Comparison of ENCODE assay signal across 4 worm cellular contexts in genomic region chrV:13043195-13043762, ce11.
TF ChIP-seq lines count a peak whose summit lies in the region.

Gene lap-2 (plus strand): TSS chrV:13043712.

TF ChIP-seq in whole organism, L1 larva, 84 proteins besides CTCF, POLR2A, EP300 and RAD21 (continued from another document and continues in another):
- peak; percentile 21 for TF ChIP-seq pqm-1 (tag; optimal IDR thresholded peaks at IDR 0.05; lab: Kevin White, UChicago)
- no peak for TF ChIP-seq C04F5.9 (tag; optimal IDR thresholded peaks at IDR 0.05; lab: Kevin White, UChicago)
- TF ChIP-seq mef-2 (tag; optimal IDR thresholded peaks at IDR 0.05; lab: Kevin White, UChicago) = no peak
- TF ChIP-seq sup-37 (GFP tag; optimal IDR thresholded peaks at IDR 0.05; lab: Kevin White, UChicago) = no peak
- TF ChIP-seq jun-1 (tag; optimal IDR thresholded peaks at IDR 0.05; lab: Kevin White, UChicago) = peak; percentile 5
- TF ChIP-seq lin-13 (GFP tag; optimal IDR thresholded peaks at IDR 0.05; lab: Kevin White, UChicago) = no peak
- TF ChIP-seq sptf-1 (tag; optimal IDR thresholded peaks at IDR 0.05; lab: Kevin White, UChicago) = no peak
- TF ChIP-seq lin-35 (GFP tag; optimal IDR thresholded peaks at IDR 0.05; lab: Kevin White, UChicago) = peak in 1 of 2 experiments; percentile 39
- no peak for TF ChIP-seq nhr-237 (tag; optimal IDR thresholded peaks at IDR 0.05; lab: Kevin White, UChicago)
- no peak for TF ChIP-seq unc-130 (tag; optimal IDR thresholded peaks at IDR 0.05; lab: Kevin White, UChicago)
- no peak for TF ChIP-seq Y116A8C.19 (tag; optimal IDR thresholded peaks at IDR 0.05; lab: Kevin White, UChicago; ENCODE audit: borderline replicate concordance)
- peak; percentile 91 for TF ChIP-seq elt-2 (tag; optimal IDR thresholded peaks at IDR 0.05; lab: Kevin White, UChicago)
- 0 out of 2 replicates have a peak, but pooled peaks have one; percentile 13 for TF ChIP-seq nhr-19 (GFP tag; conservative IDR thresholded peaks at IDR 0.05; lab: Robert Waterston, UW)
- TF ChIP-seq alr-1 (tag; optimal IDR thresholded peaks at IDR 0.05; lab: Kevin White, UChicago; ENCODE audit: borderline replicate concordance) = no peak
- TF ChIP-seq tlp-1 (tag; optimal IDR thresholded peaks at IDR 0.05; lab: Kevin White, UChicago) = no peak
- no peak for TF ChIP-seq irx-1 (tag; optimal IDR thresholded peaks at IDR 0.05; lab: Kevin White, UChicago)
- no peak for TF ChIP-seq lsy-2 (tag; optimal IDR thresholded peaks at IDR 0.05; lab: Kevin White, UChicago)
- peak; percentile 41 for TF ChIP-seq lin-14 (GFP tag; optimal IDR thresholded peaks at IDR 0.05; lab: Kevin White, UChicago)
- TF ChIP-seq pax-3 (tag; optimal IDR thresholded peaks at IDR 0.05; lab: Kevin White, UChicago) = no peak
- TF ChIP-seq swsn-7 (tag; optimal IDR thresholded peaks at IDR 0.05; lab: Kevin White, UChicago) = no peak
- TF ChIP-seq C34B4.2 (tag; optimal IDR thresholded peaks at IDR 0.05; lab: Kevin White, UChicago) = no peak
- no peak for TF ChIP-seq snpc-4 (tag; optimal IDR thresholded peaks at IDR 0.05; lab: Kevin White, UChicago)
- no peak for TF ChIP-seq hlh-17 (GFP tag; optimal IDR thresholded peaks at IDR 0.05; lab: Kevin White, UChicago; ENCODE audit: borderline replicate concordance)
- peak in 1 of 3 experiments; percentile 3 for TF ChIP-seq dpl-1 (GFP tag; optimal IDR thresholded peaks at IDR 0.05; lab: Kevin White, UChicago)
- no peak for TF ChIP-seq hlh-4 (tag; optimal IDR thresholded peaks at IDR 0.05; lab: Kevin White, UChicago)
- no peak for TF ChIP-seq hpl-2 (GFP tag; optimal IDR thresholded peaks at IDR 0.05; lab: Kevin White, UChicago)
- TF ChIP-seq nhr-84 (tag; optimal IDR thresholded peaks at IDR 0.05; lab: Kevin White, UChicago) = no peak
- no peak for TF ChIP-seq ces-1 (GFP tag; optimal IDR thresholded peaks at IDR 0.05; lab: Kevin White, UChicago)
- TF ChIP-seq nhr-71 (tag; optimal IDR thresholded peaks at IDR 0.05; lab: Kevin White, UChicago) = peak; percentile 54
- no peak for TF ChIP-seq zip-4 (GFP tag; optimal IDR thresholded peaks at IDR 0.05; lab: Kevin White, UChicago)
- TF ChIP-seq nhr-76 (tag; optimal IDR thresholded peaks at IDR 0.05; lab: Kevin White, UChicago) = no peak
- no peak for TF ChIP-seq ama-1 (optimal IDR thresholded peaks at IDR 0.05; lab: Kevin White, UChicago)
- TF ChIP-seq xbp-1 (tag; optimal IDR thresholded peaks at IDR 0.05; lab: Kevin White, UChicago) = no peak

TF ChIP-seq in whole organism, L2 larva, 48 proteins besides CTCF, POLR2A, EP300 and RAD21 (continued from another document):
- TF ChIP-seq sma-9 (GFP tag; optimal IDR thresholded peaks at IDR 0.05; lab: Kevin White, UChicago) (peak; percentile 88), sma-9 (tag; optimal IDR thresholded peaks at IDR 0.05; lab: Kevin White, UChicago) (no peak), nhr-237 (tag; optimal IDR thresholded peaks at IDR 0.05; lab: Kevin White, UChicago) (no peak), elt-3 (tag; optimal IDR thresholded peaks at IDR 0.05; lab: Kevin White, UChicago) (no peak), dmd-4 (tag; optimal IDR thresholded peaks at IDR 0.05; lab: Kevin White, UChicago) (no peak), snpc-4 (tag; optimal IDR thresholded peaks at IDR 0.05; lab: Kevin White, UChicago) (no peak), peb-1 (tag; optimal IDR thresholded peaks at IDR 0.05; lab: Kevin White, UChicago) (no peak), zag-1 (tag; optimal IDR thresholded peaks at IDR 0.05; lab: Kevin White, UChicago) (no peak), nhr-21 (tag; optimal IDR thresholded peaks at IDR 0.05; lab: Kevin White, UChicago) (no peak), nhr-10 (tag; optimal IDR thresholded peaks at IDR 0.05; lab: Kevin White, UChicago) (no peak), fos-1 (tag; optimal IDR thresholded peaks at IDR 0.05; lab: Kevin White, UChicago) (peak; percentile 36), nhr-11 (tag; optimal IDR thresholded peaks at IDR 0.05; lab: Kevin White, UChicago) (no peak)
TF ChIP-seq in whole organism, L2 larva: peak in this region for 4.

TF ChIP-seq in whole organism, L4 larva, 104 proteins besides CTCF, POLR2A, EP300 and RAD21 (continued from another document and continues in another):
- TF ChIP-seq lin-1 (GFP tag; IDR thresholded peaks at IDR 0.05; lab: Robert Waterston, UW) (no peak), ama-1 (optimal IDR thresholded peaks at IDR 0.05; lab: Kevin White, UChicago) (no peak), ceh-62 (tag; optimal IDR thresholded peaks at IDR 0.05; lab: Kevin White, UChicago) (no peak), unc-39 (tag; optimal IDR thresholded peaks at IDR 0.05; lab: Kevin White, UChicago) (no peak), set-16 (GFP tag; IDR thresholded peaks at IDR 0.05; lab: Robert Waterston, UW) (no peak), fkh-10 (GFP tag; optimal IDR thresholded peaks at IDR 0.05; lab: Kevin White, UChicago) (no peak), hif-1 (tag; optimal IDR thresholded peaks at IDR 0.05; lab: Kevin White, UChicago) (peak in 1 of 2 experiments; percentile 32), F44E2.7 (GFP tag; IDR thresholded peaks at IDR 0.05; lab: Robert Waterston, UW) (no peak), snpc-4 (tag; optimal IDR thresholded peaks at IDR 0.05; lab: Kevin White, UChicago) (no peak), sdz-12 (GFP tag; optimal IDR thresholded peaks at IDR 0.05; lab: Kevin White, UChicago) (no peak), F49E8.2 (tag; optimal IDR thresholded peaks at IDR 0.05; lab: Kevin White, UChicago; ENCODE audit: borderline replicate concordance) (no peak), dpl-1 (GFP tag; optimal IDR thresholded peaks at IDR 0.05; lab: Kevin White, UChicago) (no peak), daf-19 (GFP tag; conservative IDR thresholded peaks at IDR 0.05; lab: Robert Waterston, UW) (no peak), ceh-28 (tag; optimal IDR thresholded peaks at IDR 0.05; lab: Kevin White, UChicago) (no peak), zip-2 (tag; optimal IDR thresholded peaks at IDR 0.05; lab: Kevin White, UChicago) (no peak), nhr-25 (tag; optimal IDR thresholded peaks at IDR 0.05; lab: Kevin White, UChicago; ENCODE audit: borderline replicate concordance, insufficient read depth) (no peak), nhr-41 (GFP tag; IDR thresholded peaks at IDR 0.05; lab: Robert Waterston, UW) (0 out of 2 replicates have a peak, but pooled peaks have one; percentile 13), zip-11 (GFP tag; IDR thresholded peaks at IDR 0.05; lab: Robert Waterston, UW) (no peak), aly-2 (tag; optimal IDR thresholded peaks at IDR 0.05; lab: Kevin White, UChicago) (no peak), ztf-11 (tag; optimal IDR thresholded peaks at IDR 0.05; lab: Kevin White, UChicago) (no peak), ces-1 (GFP tag; optimal IDR thresholded peaks at IDR 0.05; lab: Kevin White, UChicago) (no peak), lin-38 (GFP tag; IDR thresholded peaks at IDR 0.05; lab: Robert Waterston, UW) (no peak; the same call in 1 of the 2 replicates), nhr-10 (tag; optimal IDR thresholded peaks at IDR 0.05; lab: Kevin White, UChicago) (no peak), tag-97 (GFP tag; IDR thresholded peaks at IDR 0.05; lab: Robert Waterston, UW) (no peak), nhr-42 (GFP tag; IDR thresholded peaks at IDR 0.05; lab: Robert Waterston, UW) (no peak), nhr-237 (tag; optimal IDR thresholded peaks at IDR 0.05; lab: Kevin White, UChicago) (no peak), hlh-11 (tag; optimal IDR thresholded peaks at IDR 0.05; lab: Kevin White, UChicago) (peak; percentile 90), attf-4 (tag; optimal IDR thresholded peaks at IDR 0.05; lab: Kevin White, UChicago) (no peak), nhr-6 (tag; optimal IDR thresholded peaks at IDR 0.05; lab: Kevin White, UChicago) (peak; percentile 23), F37D6.2 (tag; optimal IDR thresholded peaks at IDR 0.05; lab: Kevin White, UChicago) (no peak), lin-29 (GFP tag; IDR thresholded peaks at IDR 0.05; lab: Robert Waterston, UW) (no peak), ceh-32 (tag; optimal IDR thresholded peaks at IDR 0.05; lab: Kevin White, UChicago; ENCODE audit: poor library complexity) (no peak), dve-1 (tag; optimal IDR thresholded peaks at IDR 0.05; lab: Kevin White, UChicago; ENCODE audit: insufficient read depth) (peak; percentile 85), hlh-30 (tag; optimal IDR thresholded peaks at IDR 0.05; lab: Kevin White, UChicago; ENCODE audit: insufficient read depth) (peak; percentile 39), T26A8.4 (GFP tag; IDR thresholded peaks at IDR 0.05; lab: Robert Waterston, UW) (no peak), ctbp-1 (GFP tag; IDR thresholded peaks at IDR 0.05; lab: Robert Waterston, UW) (no peak), unc-130 (GFP tag; optimal IDR thresholded peaks at IDR 0.05; lab: Kevin White, UChicago) (no peak), F26F4.8 (GFP tag; conservative IDR thresholded peaks at IDR 0.05; lab: Robert Waterston, UW) (no peak), nhr-102 (tag; optimal IDR thresholded peaks at IDR 0.05; lab: Kevin White, UChicago) (peak; percentile 75), Y105C5A.15 (GFP tag; IDR thresholded peaks at IDR 0.05; lab: Robert Waterston, UW) (no peak), Y75B8A.6 (GFP tag; IDR thresholded peaks at IDR 0.05; lab: Robert Waterston, UW) (no peak), Y5F2A.4 (GFP tag; optimal IDR thresholded peaks at IDR 0.05; lab: Kevin White, UChicago) (no peak), skn-1 (tag; optimal IDR thresholded peaks at IDR 0.05; lab: Kevin White, UChicago) (no peak), tra-1 (GFP tag; IDR thresholded peaks at IDR 0.05; lab: Robert Waterston, UW) (peak; percentile 96), jun-1 (tag; optimal IDR thresholded peaks at IDR 0.05; lab: Kevin White, UChicago) (no peak), lin-13 (GFP tag; optimal IDR thresholded peaks at IDR 0.05; lab: Kevin White, UChicago) (peak; percentile 69), nhr-77 (tag; optimal IDR thresholded peaks at IDR 0.05; lab: Kevin White, UChicago) (peak; percentile 54), nhr-48 (tag; optimal IDR thresholded peaks at IDR 0.05; lab: Kevin White, UChicago) (peak; percentile 65)

TF ChIP-seq in whole organism, young adult, 124 proteins besides CTCF, POLR2A, EP300 and RAD21 (continued from another document):
- TF ChIP-seq ama-1 (optimal IDR thresholded peaks at IDR 0.05; lab: Kevin White, UChicago) (no peak), ama-1 (GFP tag; optimal IDR thresholded peaks at IDR 0.05; lab: Kevin White, UChicago) (no peak), rec-8 (tag; optimal IDR thresholded peaks at IDR 0.05; lab: Kevin White, UChicago) (no peak), D2030.7 (GFP tag; IDR thresholded peaks at IDR 0.05; lab: Robert Waterston, UW) (no peak), repo-1 (tag; optimal IDR thresholded peaks at IDR 0.05; lab: Kevin White, UChicago) (no peak), snpc-3.4 (tag; optimal IDR thresholded peaks at IDR 0.05; lab: Kevin White, UChicago) (no peak), egl-18 (GFP tag; IDR thresholded peaks at IDR 0.05; lab: Robert Waterston, UW) (no peak), egl-44 (GFP tag; IDR thresholded peaks at IDR 0.05; lab: Robert Waterston, UW) (peak; percentile 53; the same call in 1 of the 2 replicates)
